Worm (Caenorhabditis elegans) whole organism, L2 larva: Measurements from ENCODE around the gene C46G7.1.

Experiments
- R02D3.7 ChIP-seq: fragments of 150-350 bp; optimal IDR thresholded peaks from 2 replicates; lab custom pipeline; 2014; ENCODE audit warnings: missing biosample characterization, missing genetic modification characterization
- aly-2 ChIP-seq: fragments of 150-350 bp; optimal IDR thresholded peaks from 2 replicates; lab custom pipeline; 2014; ENCODE audit warnings: missing biosample characterization, missing genetic modification characterization
- sma-9 ChIP-seq, 2 experiments: fragments of 150-350 bp in 1 of 2; sonication (generic microtip) in 1 of 2; optimal IDR thresholded peaks; 2 replicates each; lab custom pipeline; 2014 to 2016; ENCODE audit warnings: missing genetic modification characterization in 2 of 2, mild to moderate bottlenecking in 1 of 2, missing biosample characterization in 1 of 2, missing compliant biosample characterization in 1 of 2, missing genetic modification reagents in 1 of 2, moderate library complexity in 1 of 2
- ztf-11 ChIP-seq: sonication (generic microtip); optimal IDR thresholded peaks from 2 replicates; lab custom pipeline; 2017; ENCODE audit warnings: missing biosample characterization, missing genetic modification characterization

DNA sequence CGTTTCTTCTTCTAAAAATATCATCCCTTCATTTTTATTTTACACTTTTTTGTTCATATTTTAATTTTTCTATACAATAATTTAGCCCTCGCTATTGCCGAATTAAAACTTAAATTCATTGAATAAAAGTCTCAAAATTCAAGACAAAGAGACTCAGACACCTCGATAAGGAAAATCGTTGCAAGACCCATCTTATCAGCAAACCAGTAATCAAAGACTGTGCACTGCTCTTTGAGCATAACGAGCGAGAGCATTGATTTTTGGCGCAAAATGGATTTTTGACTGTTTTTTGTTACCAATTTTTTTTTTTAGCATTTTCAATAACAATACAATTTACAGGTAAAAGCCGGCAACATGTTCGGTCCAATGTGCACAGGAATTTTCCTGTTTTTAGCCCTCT lies at the start of gene C46G7.1:
- TF ChIP-seq aly-2 (tag; lab: Kevin White, UChicago) = no peak
- no peak for TF ChIP-seq sma-9 (GFP tag; optimal IDR thresholded peaks at IDR 0.05; lab: Kevin White, UChicago)
- TF ChIP-seq sma-9 (tag; optimal IDR thresholded peaks at IDR 0.05; lab: Kevin White, UChicago) = no peak
- TF ChIP-seq ztf-11 (tag; lab: Kevin White, UChicago) = no peak
- TF ChIP-seq R02D3.7 = no peak
